Worm (Caenorhabditis elegans) whole organism, L2 larva: Measurements from ENCODE around the gene Y53C12B.1.

Source experiments
- C34F6.9 ChIP-seq: fragments of 150-350 bp; optimal IDR thresholded peaks from 2 replicates; lab custom pipeline; 2014; ENCODE audit warnings: missing biosample characterization, missing genetic modification characterization
- F13H6.1 ChIP-seq: sonication (generic microtip); optimal IDR thresholded peaks from 2 replicates; lab custom pipeline; 2016; ENCODE audit warnings: missing genetic modification characterization, missing compliant biosample characterization
- Y55F3AM.14 ChIP-seq: fragments of 200-800 bp; sonication (Bioruptor generic); optimal IDR thresholded peaks from 2 replicates; lab custom pipeline; 2018; ENCODE audit warnings: mild to moderate bottlenecking, missing genetic modification characterization, missing compliant biosample characterization
- alr-1 ChIP-seq: fragments of 150-350 bp; optimal IDR thresholded peaks from 2 replicates; lab custom pipeline; 2014; ENCODE audit warnings: missing biosample characterization, missing genetic modification characterization
- aly-2 ChIP-seq: fragments of 150-350 bp; optimal IDR thresholded peaks from 2 replicates; lab custom pipeline; 2014; ENCODE audit warnings: missing biosample characterization, missing genetic modification characterization
- ama-1 ChIP-seq: fragments of 150-350 bp; optimal IDR thresholded peaks from 2 replicates; lab custom pipeline; 2018; ENCODE audit warnings: inconsistent platforms
- ceh-16 ChIP-seq: fragments of 150-350 bp; optimal IDR thresholded peaks from 2 replicates; lab custom pipeline; 2014; ENCODE audit warnings: missing biosample characterization, missing genetic modification characterization
- ceh-82 ChIP-seq: fragments of 150-350 bp; optimal IDR thresholded peaks from 2 replicates; lab custom pipeline; 2014; ENCODE audit warnings: missing biosample characterization, missing genetic modification characterization
- dmd-4 ChIP-seq: sonication (generic microtip); optimal IDR thresholded peaks from 2 replicates; lab custom pipeline; 2017; ENCODE audit warnings: missing biosample characterization, missing genetic modification characterization
- egl-27 ChIP-seq: sonication (generic microtip); optimal IDR thresholded peaks from 3 replicates; lab custom pipeline; 2017; ENCODE audit warnings: missing biosample characterization, missing genetic modification reagents, missing genetic modification characterization
- fos-1 ChIP-seq: fragments of 150-350 bp; optimal IDR thresholded peaks from 2 replicates; lab custom pipeline; 2014; ENCODE audit warnings: missing biosample characterization, missing genetic modification characterization
- lin-11 ChIP-seq: fragments of 150-350 bp; sonication (generic microtip); optimal IDR thresholded peaks from 2 replicates; lab custom pipeline; 2014; ENCODE audit warnings: missing biosample characterization, missing genetic modification characterization, inconsistent platforms, mixed read lengths
- lin-13 ChIP-seq: fragments of 150-350 bp; optimal IDR thresholded peaks from 2 replicates; lab custom pipeline; 2014; ENCODE audit warnings: missing biosample characterization, missing genetic modification reagents, missing genetic modification characterization
- lin-39 ChIP-seq: fragments of 150-350 bp; optimal IDR thresholded peaks from 2 replicates; lab custom pipeline; 2014; ENCODE audit warnings: missing biosample characterization, missing genetic modification reagents, missing genetic modification characterization
- lsy-2 ChIP-seq, 2 experiments: fragments of 150-350 bp in 1 of 2; sonication (generic microtip) in 1 of 2; optimal IDR thresholded peaks; 2 replicates each; lab custom pipeline; 2014 to 2017; ENCODE audit warnings: missing biosample characterization in 2 of 2, missing genetic modification characterization in 2 of 2
- mab-5 ChIP-seq: fragments of 150-350 bp; optimal IDR thresholded peaks from 2 replicates; lab custom pipeline; 2014; ENCODE audit warnings: missing biosample characterization, missing genetic modification characterization
- mdl-1 ChIP-seq, 2 experiments: fragments of 150-350 bp in 1 of 2; sonication (generic microtip) in 1 of 2; optimal IDR thresholded peaks; 2 replicates each; lab custom pipeline; 2017; ENCODE audit warnings: missing biosample characterization in 2 of 2, missing genetic modification characterization in 2 of 2
- nhr-10 ChIP-seq: sonication (generic microtip); optimal IDR thresholded peaks from 2 replicates; lab custom pipeline; 2017; ENCODE audit warnings: missing biosample characterization, missing genetic modification characterization
- nhr-11 ChIP-seq: fragments of 150-350 bp; optimal IDR thresholded peaks from 2 replicates; lab custom pipeline; 2014; ENCODE audit warnings: missing biosample characterization, missing genetic modification characterization
- nhr-12 ChIP-seq: fragments of 150-350 bp; optimal IDR thresholded peaks from 2 replicates; lab custom pipeline; 2014; ENCODE audit warnings: missing biosample characterization, missing genetic modification characterization
- nhr-129 ChIP-seq: fragments of 150-350 bp; optimal IDR thresholded peaks from 2 replicates; lab custom pipeline; 2014; ENCODE audit warnings: missing biosample characterization, missing genetic modification characterization
- nhr-21 ChIP-seq: fragments of 150-350 bp; optimal IDR thresholded peaks from 2 replicates; lab custom pipeline; 2014; ENCODE audit warnings: missing biosample characterization, missing genetic modification characterization
- nhr-23 ChIP-seq: fragments of 150-350 bp; optimal IDR thresholded peaks from 2 replicates; lab custom pipeline; 2014; ENCODE audit warnings: missing biosample characterization, missing genetic modification reagents, missing genetic modification characterization
- nhr-237 ChIP-seq: fragments of 150-350 bp; optimal IDR thresholded peaks from 2 replicates; lab custom pipeline; 2014; ENCODE audit warnings: missing biosample characterization, missing genetic modification characterization
- nhr-6 ChIP-seq: fragments of 150-350 bp; optimal IDR thresholded peaks from 2 replicates; lab custom pipeline; 2014; ENCODE audit warnings: missing biosample characterization, missing genetic modification characterization
- nhr-77 ChIP-seq: fragments of 150-350 bp; optimal IDR thresholded peaks from 2 replicates; lab custom pipeline; 2014; ENCODE audit warnings: missing biosample characterization, missing genetic modification characterization
- peb-1 ChIP-seq: fragments of 150-350 bp; optimal IDR thresholded peaks from 2 replicates; lab custom pipeline; 2014; ENCODE audit warnings: missing biosample characterization, missing genetic modification characterization
- skn-1 ChIP-seq: sonication (generic microtip); optimal IDR thresholded peaks from 2 replicates; lab custom pipeline; 2017; ENCODE audit warnings: missing biosample characterization, missing genetic modification characterization
- sma-3 ChIP-seq: sonication (generic microtip); optimal IDR thresholded peaks from 2 replicates; lab custom pipeline; 2016; ENCODE audit warnings: missing genetic modification reagents, missing genetic modification characterization, missing compliant biosample characterization
- sma-9 ChIP-seq, 2 experiments: fragments of 150-350 bp in 1 of 2; sonication (generic microtip) in 1 of 2; optimal IDR thresholded peaks; 2 replicates each; lab custom pipeline; 2014 to 2016; ENCODE audit warnings: missing genetic modification characterization in 2 of 2, mild to moderate bottlenecking in 1 of 2, missing biosample characterization in 1 of 2, missing compliant biosample characterization in 1 of 2, missing genetic modification reagents in 1 of 2, moderate library complexity in 1 of 2
- unc-55 ChIP-seq: fragments of 150-350 bp; sonication (generic microtip); optimal IDR thresholded peaks from 3 replicates; lab custom pipeline; 2014; ENCODE audit warnings: missing biosample characterization, missing genetic modification reagents, missing genetic modification characterization
- unc-62 ChIP-seq: fragments of 150-350 bp; optimal IDR thresholded peaks from 2 replicates; lab custom pipeline; 2014; ENCODE audit warnings: missing biosample characterization, missing genetic modification reagents, missing genetic modification characterization
- ztf-1 ChIP-seq: fragments of 200-800 bp; sonication (Bioruptor generic); conservative IDR thresholded peaks from 2 replicates; pipeline ENCODE4 v1.3.6; 2022; ENCODE audit warnings: missing genetic modification characterization, missing compliant biosample characterization
- ztf-11 ChIP-seq: sonication (generic microtip); optimal IDR thresholded peaks from 2 replicates; lab custom pipeline; 2017; ENCODE audit warnings: missing biosample characterization, missing genetic modification characterization

Gene Y53C12B.1

DNA sequence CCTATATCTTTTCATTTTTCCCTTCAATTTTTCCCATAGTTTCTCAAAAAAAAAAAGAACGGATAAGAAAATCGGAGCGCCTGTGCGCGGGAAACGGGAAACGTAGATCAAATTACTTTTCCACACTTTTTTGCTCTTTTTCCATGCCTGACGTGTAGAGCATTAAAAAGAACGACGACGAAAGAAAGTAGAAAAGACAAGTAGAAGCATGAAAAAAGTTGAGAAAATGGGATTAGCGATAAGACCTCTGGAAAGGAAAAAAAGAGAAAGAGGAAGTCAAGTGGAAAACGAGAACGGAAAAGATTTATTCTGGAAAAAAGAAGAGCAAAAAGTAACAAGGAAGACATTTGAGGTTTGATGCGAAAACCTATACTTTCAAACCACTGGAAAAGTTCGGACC lies 17.4 kb downstream of the Y53C12B.1 start:
- peak; percentile 32 for TF ChIP-seq unc-55 (GFP tag; lab: Kevin White, UChicago)
- peak in 1 of 2 experiments; percentile 2 for TF ChIP-seq lsy-2 (tag; optimal IDR thresholded peaks at IDR 0.05; lab: Kevin White, UChicago)
- no peak for TF ChIP-seq nhr-10 (tag; lab: Kevin White, UChicago)
- TF ChIP-seq, all 48 proteins: peak for 2

DNA sequence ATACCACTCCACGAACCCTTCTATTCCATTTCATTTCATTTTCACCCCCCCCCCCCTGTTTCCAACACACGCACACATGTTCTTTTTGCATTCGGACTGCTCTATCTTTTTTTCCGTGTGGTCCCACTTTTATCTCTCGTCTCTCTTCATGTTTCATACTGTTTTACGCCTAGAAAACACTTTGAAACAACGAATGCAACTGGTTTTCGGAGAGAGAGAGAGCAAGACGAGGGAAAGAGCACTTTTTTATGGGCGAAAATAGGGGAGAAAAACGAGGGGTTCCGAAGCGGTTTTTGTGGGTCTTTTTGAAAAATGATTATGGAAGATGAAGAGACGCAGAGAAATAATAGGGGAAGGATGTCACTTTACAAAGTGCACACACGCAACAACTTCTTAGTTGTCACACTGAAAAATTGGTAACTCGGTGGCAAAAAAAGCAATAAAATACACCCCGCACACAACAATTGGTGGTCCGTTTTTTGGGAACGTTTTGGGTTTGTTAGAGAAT lies 18.6 kb downstream of the Y53C12B.1 start:
- TF ChIP-seq ztf-11 (no peak), nhr-129 (no peak), Y55F3AM.14 (no peak), sma-3 (no peak), nhr-11 (no peak), peb-1 (tag; lab: Kevin White, UChicago) (no peak), F13H6.1 (tag; lab: Kevin White, UChicago) (peak; percentile 10), ztf-1 (GFP tag; lab: Robert Waterston, UW) (no peak), nhr-12 (tag; lab: Kevin White, UChicago) (no peak), mab-5 (no peak), aly-2 (tag; lab: Kevin White, UChicago) (no peak), alr-1 (tag; lab: Kevin White, UChicago) (no peak), ceh-16 (tag; lab: Kevin White, UChicago) (no peak), sma-9 (GFP tag; optimal IDR thresholded peaks at IDR 0.05; lab: Kevin White, UChicago) (no peak), sma-9 (tag; optimal IDR thresholded peaks at IDR 0.05; lab: Kevin White, UChicago) (no peak), unc-55 (GFP tag; lab: Kevin White, UChicago) (peak; percentile 58), lin-13 (GFP tag; lab: Kevin White, UChicago) (no peak), nhr-237 (no peak), lin-39 (tag; lab: Kevin White, UChicago) (no peak), nhr-77 (tag; lab: Kevin White, UChicago) (no peak), nhr-10 (tag; lab: Kevin White, UChicago) (no peak), egl-27 (no peak), C34F6.9 (tag; lab: Kevin White, UChicago) (peak; percentile 42), lsy-2 (tag; optimal IDR thresholded peaks at IDR 0.05; lab: Kevin White, UChicago) (peak in 1 of 2 experiments; percentile 37), fos-1 (tag; lab: Kevin White, UChicago) (no peak), nhr-23 (tag; lab: Kevin White, UChicago) (no peak), nhr-21 (tag; lab: Kevin White, UChicago) (no peak), lin-11 (no peak), unc-62 (GFP tag; lab: Kevin White, UChicago) (no peak)

DNA sequence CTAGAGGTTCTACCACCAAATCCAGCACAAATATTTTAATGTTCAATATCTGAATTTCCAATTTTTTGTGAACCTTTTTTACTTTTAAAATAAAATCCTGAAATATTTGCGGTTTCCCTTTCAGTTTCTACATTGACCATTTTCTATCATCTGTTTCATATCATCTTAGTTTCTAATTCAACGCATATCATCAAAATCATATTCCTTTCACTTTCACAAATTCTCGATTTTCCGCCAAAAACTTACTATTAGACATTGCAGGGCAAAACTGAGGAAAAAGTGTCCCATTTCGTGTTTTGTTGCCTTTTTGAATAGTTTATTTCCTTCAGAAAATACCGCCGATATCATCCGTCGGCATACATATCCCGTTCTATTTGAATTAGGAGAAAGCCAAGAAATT lies 20.8 kb downstream of the Y53C12B.1 start:
- TF ChIP-seq ceh-82 (tag; lab: Kevin White, UChicago), result no peak
- TF ChIP-seq ztf-1 (GFP tag; lab: Robert Waterston, UW), result no peak
- TF ChIP-seq skn-1 (tag; lab: Kevin White, UChicago), result no peak
- TF ChIP-seq lin-13 (GFP tag; lab: Kevin White, UChicago), result no peak

DNA sequence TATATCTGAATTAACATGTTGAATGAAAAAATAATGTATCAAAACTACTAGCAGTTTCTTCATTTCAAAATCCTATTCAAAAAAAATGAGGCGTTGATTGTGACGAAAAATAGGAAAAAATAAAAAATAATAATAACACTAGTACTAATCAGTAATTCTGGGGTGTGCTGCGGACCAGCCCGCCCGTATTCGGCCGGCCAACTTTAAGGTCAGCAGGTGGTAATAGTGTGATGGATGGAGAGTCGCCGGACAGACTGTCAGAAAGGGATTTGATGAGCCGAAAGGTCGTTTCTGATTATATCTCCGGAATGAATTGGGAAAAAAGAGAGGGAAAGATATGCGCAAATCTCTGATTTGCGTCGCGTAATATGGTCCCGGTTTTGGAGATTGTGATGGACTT lies 21.4 kb downstream of the Y53C12B.1 start, which contains the start of gene cutl-2:
Gene cutl-2, minus strand, starts transcription at position 210 of the 400 bp plus-strand sequence.
- TF ChIP-seq lin-39 (tag; lab: Kevin White, UChicago) (no peak), unc-55 (GFP tag; lab: Kevin White, UChicago) (no peak), nhr-6 (tag; lab: Kevin White, UChicago) (no peak), nhr-237 (no peak), egl-27 (no peak), ama-1 (lab: Kevin White, UChicago) (no peak), C34F6.9 (tag; lab: Kevin White, UChicago) (no peak), ztf-11 (no peak), unc-62 (GFP tag; lab: Kevin White, UChicago) (no peak), dmd-4 (tag; lab: Kevin White, UChicago) (no peak), lsy-2 (tag; optimal IDR thresholded peaks at IDR 0.05; lab: Kevin White, UChicago) (no peak), mdl-1 (tag; optimal IDR thresholded peaks at IDR 0.05; lab: Kevin White, UChicago) (no peak), nhr-10 (tag; lab: Kevin White, UChicago) (no peak)
